Fruit fly (Drosophila melanogaster): Measurements from ENCODE around the gene Mat89Ba.

Mat89Ba gene

DNA sequence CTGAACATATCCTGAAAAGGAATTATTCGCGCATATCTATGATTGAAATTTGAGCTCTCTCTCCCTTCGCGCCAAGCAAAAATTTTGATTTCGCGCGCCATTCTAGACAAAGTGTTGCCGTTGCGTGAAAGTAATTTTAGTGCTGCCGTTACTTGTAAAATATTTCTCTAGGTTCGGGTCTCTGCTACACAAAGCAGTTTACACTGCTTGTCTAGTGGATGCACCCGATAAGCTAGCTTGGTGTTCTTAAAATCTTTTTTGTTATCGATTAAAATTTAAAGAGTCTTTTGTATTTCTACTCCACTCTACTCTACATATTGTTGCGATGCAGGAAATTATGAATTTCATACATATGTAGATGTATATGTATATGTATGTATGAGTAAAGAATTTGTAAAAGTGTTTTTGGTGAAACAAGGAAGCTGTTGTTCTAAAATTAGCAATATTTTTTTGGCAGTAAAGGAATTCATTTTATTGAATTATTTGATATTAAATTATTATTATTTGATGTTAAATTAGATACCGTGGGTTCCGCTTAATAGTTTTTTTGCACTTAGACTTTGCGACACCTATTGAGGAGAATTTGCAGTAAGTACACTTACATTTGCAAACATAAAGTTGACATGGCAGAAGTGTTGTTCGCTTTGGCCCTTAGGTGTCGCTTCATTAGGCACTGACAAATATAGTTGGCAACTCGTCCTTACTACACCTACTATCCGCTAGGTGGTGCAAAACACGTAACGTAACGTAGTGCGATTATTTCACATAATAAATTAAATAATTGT is 11.6 kb downstream of the Mat89Ba start:
- peak; percentile 11 for TF ChIP-seq sv (GFP tag; optimal IDR thresholded peaks at IDR 0.05)
- TF ChIP-seq Dfd (GFP tag; optimal IDR thresholded peaks at IDR 0.05) = no peak
- TF ChIP-seq foxo (GFP tag; optimal IDR thresholded peaks at IDR 0.05) = peak in 1 of 2 experiments; percentile 59
- peak; percentile 41 for TF ChIP-seq HLH106 (tag; optimal IDR thresholded peaks at IDR 0.05)
- TF ChIP-seq OdsH (GFP tag; optimal IDR thresholded peaks at IDR 0.05) = peak; percentile 63
- no peak for TF ChIP-seq CrebA (GFP tag; optimal IDR thresholded peaks at IDR 0.05; ENCODE audit: borderline replicate concordance)
- TF ChIP-seq CG32264 (GFP tag; optimal IDR thresholded peaks at IDR 0.05) = no peak
- peak; percentile 66 for TF ChIP-seq br (GFP tag; optimal IDR thresholded peaks at IDR 0.05)
- TF ChIP-seq dl (GFP tag; optimal IDR thresholded peaks at IDR 0.05; ENCODE audit: insufficient read depth in 1 of 2, partially characterized antibody in 2 of 2) = no peak
- TF ChIP-seq psq (GFP tag; optimal IDR thresholded peaks at IDR 0.05) = peak; percentile 16
- peak; percentile 24 for TF ChIP-seq ey (GFP tag; optimal IDR thresholded peaks at IDR 0.05)
- TF ChIP-seq dmrt93B (GFP tag; optimal IDR thresholded peaks at IDR 0.05) = no peak
- TF ChIP-seq sage (GFP tag; optimal IDR thresholded peaks at IDR 0.05) = no peak
- TF ChIP-seq pan (optimal IDR thresholded peaks at IDR 0.05) = no peak
- TF ChIP-seq N (GFP tag; optimal IDR thresholded peaks at IDR 0.05) = no peak
- no peak for TF ChIP-seq Hr78 (GFP tag; optimal IDR thresholded peaks at IDR 0.05)
- TF ChIP-seq Hnf4 (GFP tag; optimal IDR thresholded peaks at IDR 0.05) = no peak
- no peak for TF ChIP-seq brk (GFP tag; optimal IDR thresholded peaks at IDR 0.05)
- TF ChIP-seq fru (GFP tag; optimal IDR thresholded peaks at IDR 0.05) = no peak
- no peak for TF ChIP-seq h (GFP tag; optimal IDR thresholded peaks at IDR 0.05)
- TF ChIP-seq tai (GFP tag; optimal IDR thresholded peaks at IDR 0.05) = no peak
- TF ChIP-seq Vsx2 (GFP tag; optimal IDR thresholded peaks at IDR 0.05; ENCODE audit: partially characterized antibody) = no peak
- peak; percentile 60 for TF ChIP-seq Hr83 (GFP tag; optimal IDR thresholded peaks at IDR 0.05; ENCODE audit: poor library complexity, severe bottlenecking)
- TF ChIP-seq Myc (optimal IDR thresholded peaks at IDR 0.05) = peak; percentile 82
- no peak for TF ChIP-seq dsf (GFP tag; optimal IDR thresholded peaks at IDR 0.05; ENCODE audit: borderline replicate concordance)
- TF ChIP-seq lola (GFP tag; optimal IDR thresholded peaks at IDR 0.05) = no peak
- no peak for TF ChIP-seq Jra (GFP tag; optimal IDR thresholded peaks at IDR 0.05)
- TF ChIP-seq usp (GFP tag; optimal IDR thresholded peaks at IDR 0.05) = no peak
- TF ChIP-seq rgr (GFP tag; optimal IDR thresholded peaks at IDR 0.05) = peak; percentile 58
- no peak for TF ChIP-seq woc (GFP tag; optimal IDR thresholded peaks at IDR 0.05)
- TF ChIP-seq Rel (GFP tag; optimal IDR thresholded peaks at IDR 0.05) = no peak
- peak; percentile 14 for TF ChIP-seq Rel (tag; optimal IDR thresholded peaks at IDR 0.05)
- TF ChIP-seq Dif (GFP tag; optimal IDR thresholded peaks at IDR 0.05; ENCODE audit: partially characterized antibody) = no peak
- no peak for TF ChIP-seq GATAd (GFP tag; optimal IDR thresholded peaks at IDR 0.05)
- TF ChIP-seq jim (GFP tag; optimal IDR thresholded peaks at IDR 0.05) = no peak
- TF ChIP-seq Mio (GFP tag; optimal IDR thresholded peaks at IDR 0.05) = no peak
- no peak for TF ChIP-seq Abd-B (GFP tag; optimal IDR thresholded peaks at IDR 0.05)
- TF ChIP-seq Sp1 (GFP tag; optimal IDR thresholded peaks at IDR 0.05) = no peak
- TF ChIP-seq CG9705 (GFP tag; optimal IDR thresholded peaks at IDR 0.05) = peak; percentile 13

DNA sequence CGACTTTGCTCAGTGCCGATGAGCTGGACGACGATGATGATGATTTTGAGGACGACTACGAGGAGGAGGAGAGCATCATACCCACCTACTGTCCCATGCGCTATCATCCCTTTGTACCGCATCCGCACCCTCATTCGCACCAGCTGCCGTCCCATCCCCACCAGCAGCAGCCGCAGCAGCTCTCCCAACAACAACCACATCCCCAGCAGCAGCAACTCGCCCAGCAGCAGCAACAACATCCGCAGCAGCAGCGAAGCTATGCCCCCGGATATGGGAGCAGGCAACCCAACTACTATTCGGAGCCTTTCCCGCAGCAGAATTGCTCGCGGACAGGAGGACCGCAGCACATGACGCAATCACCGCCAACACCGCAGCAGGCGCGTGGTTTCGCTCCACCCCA is 14.9 kb downstream of the Mat89Ba start:
- TF ChIP-seq dl (GFP tag; optimal IDR thresholded peaks at IDR 0.05; ENCODE audit: insufficient read depth in 1 of 2, partially characterized antibody in 2 of 2) (no peak), Dfd (GFP tag; optimal IDR thresholded peaks at IDR 0.05) (peak; percentile 85)

DNA sequence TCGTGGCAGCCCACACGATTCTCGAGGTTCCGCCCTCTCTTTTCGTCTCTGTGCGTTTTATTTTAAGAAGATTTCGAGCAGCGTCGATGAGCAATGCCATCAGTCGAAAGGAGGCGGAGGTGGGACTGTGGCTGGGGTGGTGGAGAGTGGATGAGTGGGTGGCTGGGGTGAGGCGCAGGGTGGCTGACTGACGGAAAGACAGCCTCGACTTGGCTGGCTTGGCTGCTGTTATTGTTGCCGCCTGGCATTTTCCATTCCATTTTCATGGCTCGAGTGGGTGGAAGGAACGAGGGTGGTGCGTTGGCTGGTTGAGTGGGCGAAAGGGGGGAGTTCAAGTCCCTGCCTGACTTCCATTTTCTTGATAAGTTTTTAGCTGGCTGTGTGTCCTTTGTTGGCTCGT is 16.1 kb downstream of the Mat89Ba start:
- no peak for TF ChIP-seq lola (GFP tag; optimal IDR thresholded peaks at IDR 0.05)
- TF ChIP-seq HLH106 (tag; optimal IDR thresholded peaks at IDR 0.05) = peak; percentile 13
